Fruit fly (Drosophila melanogaster) ovary, adult (tissue): ENCODE data around the gene Nedd8.

ENCODE experiments used
- CG17801 ChIP-seq: fragments of 200-800 bp; optimal IDR thresholded peaks from 2 replicates; lab custom pipeline; 2019; ENCODE audit warnings: missing biosample characterization, mild to moderate bottlenecking, missing genetic modification characterization, moderate library complexity; ENCODE audit not compliant: partially characterized antibody

The Nedd8 gene

dm6 chr2L:18948724-18949108 is 2.9 kb downstream of the Nedd8 start, which contains the start of gene CG10428:
CG10428 (plus strand) TSS chr2L:18948884.
- no peak for TF ChIP-seq CG17801 (GFP tag; lab: Kevin White, UChicago)

dm6 chr2L:18948065-18948723 is 3.4 kb downstream of the Nedd8 start:
- TF ChIP-seq CG17801 (GFP tag; lab: Kevin White, UChicago) = no peak

dm6 chr2L:18947515-18947998 is 4.1 kb downstream of the Nedd8 start:
- no peak for TF ChIP-seq CG17801 (GFP tag; lab: Kevin White, UChicago)

dm6 chr2L:18946636-18947514 is 4.8 kb downstream of the Nedd8 start:
- TF ChIP-seq CG17801 (GFP tag; lab: Kevin White, UChicago) = no peak

dm6 chr2L:18945765-18946552 is 5.7 kb downstream of the Nedd8 start, which contains the start of gene CG46304:
CG46304 (plus strand) TSS chr2L:18946305.
- no peak for TF ChIP-seq CG17801 (GFP tag; lab: Kevin White, UChicago)

dm6 chr2L:18944175-18945012 is 7.2 kb downstream of the Nedd8 start:
- TF ChIP-seq CG17801 (GFP tag; lab: Kevin White, UChicago) = no peak

- TF ChIP-seq CG17801 (GFP tag; lab: Kevin White, UChicago) = no peak
Observed at dm6 chr2L:18943797-18944174, 7.9 kb downstream of the Nedd8 start, which contains the start of gene ssp3. ssp3 (minus strand) TSS chr2L:18943960.

- TF ChIP-seq CG17801 (GFP tag; lab: Kevin White, UChicago) = no peak
Observed at dm6 chr2L:18943309-18943708, 8.3 kb downstream of the Nedd8 start.

- TF ChIP-seq CG17801 (GFP tag; lab: Kevin White, UChicago) = peak; percentile 12
Observed at dm6 chr2L:18936056-18936455, 15.6 kb downstream of the Nedd8 start.

- no peak for TF ChIP-seq CG17801 (GFP tag; lab: Kevin White, UChicago)
Observed at dm6 chr2L:18934588-18934987, 17.0 kb downstream of the Nedd8 start.

- TF ChIP-seq CG17801 (GFP tag; lab: Kevin White, UChicago) = no peak
Observed at dm6 chr2L:18933867-18934266, 17.8 kb downstream of the Nedd8 start.

dm6 chr2L:18930352-18931122 is 21.1 kb downstream of the Nedd8 start:
- no peak for TF ChIP-seq CG17801 (GFP tag; lab: Kevin White, UChicago)

dm6 chr2L:18929595-18929994 is 22.0 kb downstream of the Nedd8 start:
- TF ChIP-seq CG17801 (GFP tag; lab: Kevin White, UChicago) = no peak
